Fruit fly (Drosophila melanogaster) whole organism, prepupa: ENCODE data around the gene CG15739.
A peak's percentile ranks its signal among the peaks of the same experiment; 100 is the strongest.

Source experiments
- CG10631 ChIP-seq: fragments of 200-800 bp; sonication (Bioruptor generic); optimal IDR thresholded peaks from 2 replicates; lab custom pipeline; 2016; ENCODE audit warnings: missing biosample characterization, missing genetic modification characterization
- CG11294 ChIP-seq: fragments of 200-800 bp; sonication (Bioruptor generic); IDR thresholded peaks from 2 replicates; pipeline ENCODE4 v1.3.6; 2022; ENCODE audit warnings: missing biosample characterization, missing genetic modification characterization
- CG15336 ChIP-seq: fragments of 200-800 bp; sonication (Bioruptor generic); IDR thresholded peaks from 2 replicates; pipeline ENCODE4 v1.3.6; 2022; ENCODE audit warnings: missing biosample characterization, missing genetic modification characterization
- CG16779 ChIP-seq: fragments of 200-800 bp; sonication (Bioruptor generic); optimal IDR thresholded peaks from 3 replicates; lab custom pipeline; 2017; ENCODE audit warnings: missing biosample characterization, mild to moderate bottlenecking, missing genetic modification characterization
- CG31627 ChIP-seq: fragments of 200-800 bp; sonication (Bioruptor generic); optimal IDR thresholded peaks from 3 replicates; lab custom pipeline; 2016; ENCODE audit warnings: missing biosample characterization, missing genetic modification characterization
- CG32006 ChIP-seq: fragments of 200-800 bp; sonication (Bioruptor generic); optimal IDR thresholded peaks from 3 replicates; lab custom pipeline; 2017; ENCODE audit warnings: missing biosample characterization, mild to moderate bottlenecking, missing genetic modification characterization
- CG4318 ChIP-seq: fragments of 200-800 bp; sonication (Bioruptor generic); optimal IDR thresholded peaks from 3 replicates; lab custom pipeline; 2017; ENCODE audit warnings: missing biosample characterization, mild to moderate bottlenecking, missing genetic modification characterization
- CG6276 ChIP-seq: fragments of 200-800 bp; sonication (Bioruptor generic); optimal IDR thresholded peaks from 2 replicates; lab custom pipeline; 2017; ENCODE audit warnings: missing biosample characterization, mild to moderate bottlenecking, missing genetic modification characterization
- CG6792 ChIP-seq: fragments of 200-800 bp; sonication (Bioruptor generic); optimal IDR thresholded peaks from 3 replicates; lab custom pipeline; 2016; ENCODE audit warnings: missing biosample characterization, missing genetic modification characterization
- CG6808 ChIP-seq: fragments of 200-800 bp; sonication (Bioruptor generic); optimal IDR thresholded peaks from 3 replicates; lab custom pipeline; 2017; ENCODE audit warnings: missing biosample characterization, missing genetic modification characterization, mild to moderate bottlenecking, moderate library complexity, missing genetic modification reagents
- CG7368 ChIP-seq: fragments of 200-800 bp; sonication (Bioruptor generic); optimal IDR thresholded peaks from 3 replicates; lab custom pipeline; 2016; ENCODE audit warnings: missing biosample characterization, missing genetic modification characterization
- CG8119 ChIP-seq: fragments of 200-800 bp; sonication (Bioruptor generic); IDR thresholded peaks from 3 replicates; pipeline ENCODE4 v1.3.6; 2022; ENCODE audit warnings: missing biosample characterization, missing genetic modification characterization
- CG8319 ChIP-seq: fragments of 200-800 bp; sonication (Bioruptor generic); optimal IDR thresholded peaks from 3 replicates; lab custom pipeline; 2016; ENCODE audit warnings: missing biosample characterization, missing genetic modification characterization
- Eip78C ChIP-seq: fragments of 200-800 bp; sonication (Bioruptor generic); peaks from one replicate; lab custom pipeline; 2016; ENCODE audit warnings: missing biosample characterization, missing genetic modification characterization
- Eip93F ChIP-seq: fragments of 200-800 bp; sonication (Bioruptor generic); optimal IDR thresholded peaks from 2 replicates; lab custom pipeline; 2016; ENCODE audit warnings: missing biosample characterization, mild to moderate bottlenecking, missing genetic modification characterization
- Gug ChIP-seq: fragments of 200-800 bp; sonication (Bioruptor generic); IDR thresholded peaks from 2 replicates; pipeline ENCODE4 v1.3.6; 2022; ENCODE audit warnings: missing biosample characterization, missing genetic modification characterization
- Hr4 ChIP-seq: fragments of 200-800 bp; sonication (Bioruptor generic); optimal IDR thresholded peaks from 3 replicates; lab custom pipeline; 2016; ENCODE audit warnings: missing biosample characterization, missing genetic modification characterization
- Met ChIP-seq: fragments of 200-800 bp; sonication (Bioruptor generic); optimal IDR thresholded peaks from 3 replicates; lab custom pipeline; 2016; ENCODE audit warnings: missing biosample characterization, missing genetic modification characterization
- Smox ChIP-seq: fragments of 200-800 bp; sonication (Bioruptor generic); optimal IDR thresholded peaks from 3 replicates; lab custom pipeline; 2016; ENCODE audit warnings: missing biosample characterization, missing genetic modification characterization
- Sox102F ChIP-seq: fragments of 200-800 bp; sonication (Bioruptor generic); optimal IDR thresholded peaks from 2 replicates; lab custom pipeline; 2016; ENCODE audit warnings: missing biosample characterization, mild to moderate bottlenecking, missing genetic modification characterization
- Sox15 ChIP-seq: fragments of 200-800 bp; sonication (Bioruptor generic); optimal IDR thresholded peaks from 3 replicates; lab custom pipeline; 2016; ENCODE audit warnings: missing biosample characterization, missing genetic modification characterization
- achi ChIP-seq: fragments of 200-800 bp; sonication (Bioruptor generic); optimal IDR thresholded peaks from 3 replicates; lab custom pipeline; 2016; ENCODE audit warnings: missing biosample characterization, missing genetic modification characterization
- cyc ChIP-seq: fragments of 200-800 bp; sonication (Bioruptor generic); optimal IDR thresholded peaks from 3 replicates; lab custom pipeline; 2016; ENCODE audit warnings: missing biosample characterization, missing genetic modification characterization
- eg ChIP-seq: fragments of 200-800 bp; sonication (Bioruptor generic); IDR thresholded peaks from 3 replicates; pipeline ENCODE4 v1.3.6; 2022; ENCODE audit warnings: missing biosample characterization, missing genetic modification characterization
- fd59A ChIP-seq: fragments of 200-800 bp; sonication (Bioruptor generic); optimal IDR thresholded peaks from 2 replicates; lab custom pipeline; 2017; ENCODE audit warnings: missing biosample characterization, mild to moderate bottlenecking, missing genetic modification characterization, missing genetic modification reagents
- fkh ChIP-seq: fragments of 200-800 bp; sonication (Bioruptor generic); optimal IDR thresholded peaks from 3 replicates; lab custom pipeline; 2017; ENCODE audit warnings: missing biosample characterization, mild to moderate bottlenecking, missing genetic modification characterization, moderate library complexity
- lz ChIP-seq: fragments of 200-800 bp; sonication (Bioruptor generic); optimal IDR thresholded peaks from 3 replicates; lab custom pipeline; 2016; ENCODE audit warnings: missing biosample characterization, missing genetic modification characterization
- ss ChIP-seq, 2 experiments: fragments of 200-800 bp; sonication (Bioruptor generic); optimal IDR thresholded peaks; 2 replicates in 1 of 2; 3 replicates in 1 of 2; lab custom pipeline; 2017 to 2018; ENCODE audit warnings: mild to moderate bottlenecking in 2 of 2, missing biosample characterization in 2 of 2, missing genetic modification characterization in 2 of 2, moderate library complexity in 1 of 2
- vri ChIP-seq: fragments of 200-800 bp; sonication (Bioruptor generic); optimal IDR thresholded peaks from 3 replicates; lab custom pipeline; 2016; ENCODE audit warnings: missing biosample characterization, mild to moderate bottlenecking, missing genetic modification characterization

Gene CG15739

dm6 chrX:11920959-11921358 is 47.8 kb downstream of the CG15739 start (continued):
- peak; percentile 79 for TF ChIP-seq CG31627
- TF ChIP-seq cyc (GFP tag; lab: Kevin White, UChicago) = peak; percentile 76
- TF ChIP-seq Eip78C (GFP tag; lab: Kevin White, UChicago) = peak; percentile 97
- TF ChIP-seq fd59A (GFP tag; lab: Kevin White, UChicago) = peak; percentile 28
- TF ChIP-seq CG32006 (GFP tag; lab: Kevin White, UChicago) = peak; percentile 92
- TF ChIP-seq achi (GFP tag; lab: Kevin White, UChicago) = peak; percentile 80
- peak; percentile 43 for TF ChIP-seq Sox15 (GFP tag; lab: Kevin White, UChicago)
- TF ChIP-seq CG4318 (GFP tag; lab: Kevin White, UChicago) = peak; percentile 86

- TF ChIP-seq Smox (GFP tag; lab: Kevin White, UChicago) (no peak), CG32006 (GFP tag; lab: Kevin White, UChicago) (peak; percentile 6), CG6792 (GFP tag; lab: Kevin White, UChicago) (no peak), Eip93F (peak; percentile 30), Eip78C (GFP tag; lab: Kevin White, UChicago) (peak; percentile 70), vri (GFP tag; lab: Kevin White, UChicago) (peak; percentile 13)
- TF ChIP-seq, all 60 proteins: peak for 4
Measured at dm6 chrX:11922650-11923237, 49.6 kb downstream of the CG15739 start.

dm6 chrX:11923698-11924097 is 50.6 kb downstream of the CG15739 start:
- no peak for TF ChIP-seq Gug (GFP tag; lab: Robert Waterston, UW)
- peak; percentile 58 for TF ChIP-seq Eip78C (GFP tag; lab: Kevin White, UChicago)
- TF ChIP-seq Eip93F = peak; percentile 23
- peak; percentile 5 for TF ChIP-seq vri (GFP tag; lab: Kevin White, UChicago)

- TF ChIP-seq CG8319 = no peak
- TF ChIP-seq CG11294 (GFP tag; lab: Robert Waterston, UW) = no peak
- TF ChIP-seq CG6276 (GFP tag; lab: Kevin White, UChicago) = peak; percentile 34
- TF ChIP-seq Hr4 = peak; percentile 9
- no peak for TF ChIP-seq CG16779 (tag; lab: Kevin White, UChicago)
- no peak for TF ChIP-seq CG7368 (GFP tag; lab: Kevin White, UChicago)
- no peak; the same call in 2 of the 3 replicates for TF ChIP-seq CG8119 (GFP tag; lab: Robert Waterston, UW)
- peak; percentile 40 for TF ChIP-seq CG32006 (GFP tag; lab: Kevin White, UChicago)
- peak; percentile 28; the same call in 1 of the 2 replicates for TF ChIP-seq CG15336
- TF ChIP-seq Sox15 (GFP tag; lab: Kevin White, UChicago) = no peak
- TF ChIP-seq Met (GFP tag; lab: Kevin White, UChicago) = peak; percentile 2
- TF ChIP-seq CG10631 (GFP tag; lab: Kevin White, UChicago) = no peak
- TF ChIP-seq ss (GFP tag; optimal IDR thresholded peaks at IDR 0.05; lab: Kevin White, UChicago) = no peak
- peak; percentile 6 for TF ChIP-seq achi (GFP tag; lab: Kevin White, UChicago)
- no peak for TF ChIP-seq lz (GFP tag; lab: Kevin White, UChicago)
- TF ChIP-seq CG6808 (GFP tag; lab: Kevin White, UChicago) = no peak
- TF ChIP-seq eg (GFP tag; lab: Robert Waterston, UW) = 0 out of 3 replicates have a peak, but pooled peaks have one; percentile 34
- no peak for TF ChIP-seq Sox102F (GFP tag; lab: Kevin White, UChicago)
- TF ChIP-seq fkh (GFP tag; lab: Kevin White, UChicago) = no peak
Measured at dm6 chrX:11924562-11924961, 51.4 kb downstream of the CG15739 start, which contains the start of gene Sclp. Gene Sclp (minus strand): TSS chrX:11924662.
